Fruit fly (Drosophila melanogaster): Measurements from ENCODE around the gene M6.

M6 gene

dm6 chr3L:21534360-21534759, 26.7 kb downstream of the M6 start, which contains the start of gene ppk5:
Gene ppk5 (plus strand): TSS chr3L:21534660.
- no peak for TF ChIP-seq CG17801 (GFP tag; optimal IDR thresholded peaks at IDR 0.05; ENCODE audit: partially characterized antibody)

- TF ChIP-seq CG17801 (GFP tag; optimal IDR thresholded peaks at IDR 0.05; ENCODE audit: partially characterized antibody), result no peak
Observed at dm6 chr3L:21536857-21537256, 29.2 kb downstream of the M6 start, which contains the start of gene Rpn10. Gene Rpn10 (plus strand): TSS chr3L:21537000.

dm6 chr3L:21538893-21539244, 31.2 kb downstream of the M6 start:
- no peak for TF ChIP-seq CG17801 (GFP tag; optimal IDR thresholded peaks at IDR 0.05; ENCODE audit: partially characterized antibody)

dm6 chr3L:21539245-21540196, 31.9 kb downstream of the M6 start, which contains the start of the genes COX8 and VhaM9.7-b:
Gene COX8 (minus strand): TSS chr3L:21539447.
Gene VhaM9.7-b (plus strand): TSS chr3L:21539862.
- peak; percentile 33 for TF ChIP-seq CG17801 (GFP tag; optimal IDR thresholded peaks at IDR 0.05; ENCODE audit: partially characterized antibody)

dm6 chr3L:21542059-21542458, 34.4 kb downstream of the M6 start, which contains the start of gene CG33290:
Gene CG33290 (plus strand): TSS chr3L:21542359.
- TF ChIP-seq CG17801 (GFP tag; optimal IDR thresholded peaks at IDR 0.05; ENCODE audit: partially characterized antibody), result no peak

dm6 chr3L:21554752-21555151, 47.1 kb downstream of the M6 start, which contains the start of gene Wnk:
Gene Wnk (minus strand): TSS chr3L:21554928.
- TF ChIP-seq CG17801 (GFP tag; optimal IDR thresholded peaks at IDR 0.05; ENCODE audit: partially characterized antibody), result no peak

- TF ChIP-seq CG17801 (GFP tag; optimal IDR thresholded peaks at IDR 0.05; ENCODE audit: partially characterized antibody), result no peak
Observed at dm6 chr3L:21558176-21558871, 50.7 kb downstream of the M6 start, which contains the start of gene CG7173. Gene CG7173 (minus strand): TSS chr3L:21558226.

dm6 chr3L:21562081-21562480, 54.4 kb downstream of the M6 start, which contains the start of gene CapaR:
Gene CapaR (minus strand): TSS chr3L:21562181.
- no peak for TF ChIP-seq CG17801 (GFP tag; optimal IDR thresholded peaks at IDR 0.05; ENCODE audit: partially characterized antibody)
